Fruit fly (Drosophila melanogaster) whole organism, prepupa: ENCODE results near the gene comm3.

Source experiments
- CG10631 ChIP-seq: fragments of 200-800 bp; sonication (Bioruptor generic); optimal IDR thresholded peaks from 2 replicates; lab custom pipeline; 2016; ENCODE audit warnings: missing biosample characterization, missing genetic modification characterization
- topi ChIP-seq: fragments of 200-800 bp; sonication (Bioruptor generic); optimal IDR thresholded peaks from 3 replicates; lab custom pipeline; 2016; ENCODE audit warnings: missing biosample characterization, missing genetic modification characterization

dm6 chr3L:15684017-15684416 lies 36.5 kb upstream of the comm3 start:
- TF ChIP-seq CG10631 (no peak), topi (no peak)
